Fruit fly (Drosophila melanogaster): ENCODE data around the gene AcCoAS.

- TF ChIP-seq pan (optimal IDR thresholded peaks at IDR 0.05) (no peak), usp (GFP tag; optimal IDR thresholded peaks at IDR 0.05) (no peak), psq (optimal IDR thresholded peaks at IDR 0.05) (no peak), CG8478 (optimal IDR thresholded peaks at IDR 0.05) (no peak)
Observed at dm6 chr3L:21229764-21230163, 50.3 kb downstream of the AcCoAS start.
